Worm (Caenorhabditis elegans) whole organism, L4 larva: Measurements from ENCODE around the gene Y105C5B.9.
A peak's percentile ranks its signal among the peaks of the same experiment; 100 is the strongest.

ENCODE experiments used
- D1046.2 ChIP-seq: fragments of 200-800 bp; sonication (Bioruptor generic); IDR thresholded peaks from 2 replicates; pipeline ENCODE4 v1.3.6; 2022; ENCODE audit warnings: missing genetic modification characterization, missing compliant biosample characterization
- F26F4.8 ChIP-seq: fragments of 200-800 bp; sonication (Bioruptor generic); conservative IDR thresholded peaks from 2 replicates; pipeline ENCODE4 v1.3.6; 2022; ENCODE audit warnings: missing genetic modification characterization, missing compliant biosample characterization
- F37D6.2 ChIP-seq: sonication (generic microtip); optimal IDR thresholded peaks from 2 replicates; lab custom pipeline; 2016; ENCODE audit warnings: mild to moderate bottlenecking, missing genetic modification characterization, missing compliant biosample characterization
- T20F7.1 ChIP-seq: fragments of 200-800 bp; sonication (Bioruptor generic); optimal IDR thresholded peaks from 2 replicates; lab custom pipeline; 2018; ENCODE audit warnings: mild to moderate bottlenecking, missing genetic modification characterization, missing compliant biosample characterization
- Y105C5A.15 ChIP-seq: fragments of 200-800 bp; sonication (Bioruptor generic); IDR thresholded peaks from 2 replicates; pipeline ENCODE4 v1.3.6; 2022; ENCODE audit warnings: missing genetic modification characterization, missing compliant biosample characterization
- aha-1 ChIP-seq: fragments of 150-350 bp; peaks from one replicate; lab custom pipeline; 2014; ENCODE audit warnings: missing biosample characterization, missing genetic modification characterization
- ceh-28 ChIP-seq: fragments of 150-350 bp; optimal IDR thresholded peaks from 2 replicates; lab custom pipeline; 2014; ENCODE audit warnings: missing biosample characterization, missing genetic modification reagents, missing genetic modification characterization
- ces-1 ChIP-seq: fragments of 150-350 bp; sonication (generic microtip); optimal IDR thresholded peaks from 4 replicates; lab custom pipeline; 2014; ENCODE audit warnings: missing biosample characterization, missing genetic modification reagents, missing genetic modification characterization
- daf-19 ChIP-seq: fragments of 200-800 bp; sonication (Bioruptor generic); conservative IDR thresholded peaks from 2 replicates; pipeline ENCODE4 v1.3.6; 2022; ENCODE audit warnings: missing genetic modification characterization, missing compliant biosample characterization
- daf-8 ChIP-seq: fragments of 200-800 bp; sonication (Bioruptor generic); IDR thresholded peaks from 2 replicates; pipeline ENCODE4 v1.3.6; 2022; ENCODE audit warnings: missing genetic modification characterization, missing compliant biosample characterization
- dmd-6 ChIP-seq: fragments of 200-800 bp; sonication (Bioruptor generic); IDR thresholded peaks from 2 replicates; pipeline ENCODE4 v1.3.6; 2022; ENCODE audit warnings: missing genetic modification reagents, missing genetic modification characterization, missing compliant biosample characterization
- duxl-1 ChIP-seq: sonication (generic microtip); optimal IDR thresholded peaks from 2 replicates; lab custom pipeline; 2016; ENCODE audit warnings: mild to moderate bottlenecking, missing genetic modification characterization, moderate library complexity, missing compliant biosample characterization; ENCODE audit not compliant: poor library complexity
- dve-1 ChIP-seq: sonication (generic microtip); optimal IDR thresholded peaks from 2 replicates; lab custom pipeline; 2017; ENCODE audit warnings: antibody characterized with exemption, mild to moderate bottlenecking, missing genetic modification characterization, missing compliant biosample characterization; ENCODE audit not compliant: insufficient read depth
- hif-1 ChIP-seq, 2 experiments: sonication (generic microtip); optimal IDR thresholded peaks; 2 replicates each; lab custom pipeline; 2016 to 2017; ENCODE audit warnings: missing compliant biosample characterization in 2 of 2, missing genetic modification characterization in 2 of 2, missing genetic modification reagents in 2 of 2, missing genotype in 2 of 2, mild to moderate bottlenecking in 1 of 2
- hlh-30 ChIP-seq: sonication (generic microtip); optimal IDR thresholded peaks from 2 replicates; lab custom pipeline; 2017; ENCODE audit warnings: antibody characterized with exemption, mild to moderate bottlenecking, missing genetic modification characterization, missing compliant biosample characterization; ENCODE audit not compliant: insufficient read depth
- lin-1 ChIP-seq: fragments of 200-800 bp; sonication (Bioruptor generic); IDR thresholded peaks from 2 replicates; pipeline ENCODE4 v1.3.6; 2022; ENCODE audit warnings: missing genetic modification reagents, missing genetic modification characterization, missing compliant biosample characterization
- lin-39 ChIP-seq: fragments of 150-350 bp; optimal IDR thresholded peaks from 2 replicates; lab custom pipeline; 2014; ENCODE audit warnings: missing biosample characterization, missing genetic modification reagents, missing genetic modification characterization
- mdl-1 ChIP-seq, 2 experiments: fragments of 150-350 bp in 1 of 2; sonication (generic microtip) in 1 of 2; optimal IDR thresholded peaks; 2 replicates each; lab custom pipeline; 2014 to 2017; ENCODE audit warnings: missing biosample characterization in 2 of 2, missing genetic modification characterization in 2 of 2
- mep-1 ChIP-seq: fragments of 150-350 bp; sonication (generic microtip); optimal IDR thresholded peaks from 3 replicates; lab custom pipeline; 2014; ENCODE audit warnings: missing biosample characterization, missing genetic modification characterization
- mxl-2 ChIP-seq: fragments of 200-800 bp; sonication (Bioruptor generic); conservative IDR thresholded peaks from 2 replicates; pipeline ENCODE4 v1.3.6; 2022; ENCODE audit warnings: missing genetic modification reagents, missing genetic modification characterization, missing compliant biosample characterization
- mxl-3 ChIP-seq: fragments of 200-800 bp; sonication (Bioruptor generic); optimal IDR thresholded peaks from 2 replicates; lab custom pipeline; 2018; ENCODE audit warnings: mild to moderate bottlenecking, missing genetic modification characterization, missing compliant biosample characterization
- nhr-102 ChIP-seq: sonication (generic microtip); optimal IDR thresholded peaks from 2 replicates; lab custom pipeline; 2016; ENCODE audit warnings: mild to moderate bottlenecking, missing genetic modification characterization, moderate library complexity, missing compliant biosample characterization
- nhr-11 ChIP-seq: fragments of 150-350 bp; optimal IDR thresholded peaks from 2 replicates; lab custom pipeline; 2014; ENCODE audit warnings: missing biosample characterization, missing genetic modification characterization
- nhr-111 ChIP-seq: fragments of 200-800 bp; sonication (Bioruptor generic); optimal IDR thresholded peaks from 2 replicates; lab custom pipeline; 2018; ENCODE audit warnings: mild to moderate bottlenecking, missing genetic modification characterization, missing compliant biosample characterization
- nhr-25 ChIP-seq: sonication (generic microtip); optimal IDR thresholded peaks from 2 replicates; lab custom pipeline; 2017; ENCODE audit warnings: missing genetic modification characterization, mild to moderate bottlenecking, missing compliant biosample characterization, antibody characterized with exemption, moderate library complexity, borderline replicate concordance; ENCODE audit not compliant: insufficient read depth
- nhr-28 ChIP-seq: fragments of 150-350 bp; optimal IDR thresholded peaks from 2 replicates; lab custom pipeline; 2014; ENCODE audit warnings: missing biosample characterization, missing genetic modification characterization
- nhr-42 ChIP-seq: fragments of 200-800 bp; sonication (Bioruptor generic); IDR thresholded peaks from 2 replicates; pipeline ENCODE4 v1.3.6; 2022; ENCODE audit warnings: missing genetic modification characterization, missing compliant biosample characterization
- nhr-77 ChIP-seq: fragments of 150-350 bp; optimal IDR thresholded peaks from 2 replicates; lab custom pipeline; 2014; ENCODE audit warnings: missing biosample characterization, missing genetic modification characterization
- php-3 ChIP-seq: fragments of 200-800 bp; sonication (Bioruptor generic); IDR thresholded peaks from 2 replicates; pipeline ENCODE4 v1.3.6; 2022; ENCODE audit warnings: missing genetic modification reagents, missing genetic modification characterization, missing compliant biosample characterization
- pqm-1 ChIP-seq: sonication (generic microtip); optimal IDR thresholded peaks from 2 replicates; lab custom pipeline; 2017; ENCODE audit warnings: missing biosample characterization, missing genetic modification characterization
- sdz-12 ChIP-seq: fragments of 200-800 bp; sonication (Bioruptor generic); optimal IDR thresholded peaks from 2 replicates; lab custom pipeline; 2018; ENCODE audit warnings: mild to moderate bottlenecking, missing genetic modification characterization, missing compliant biosample characterization
- set-16 ChIP-seq: fragments of 200-800 bp; sonication (Bioruptor generic); IDR thresholded peaks from 2 replicates; pipeline ENCODE4 v1.3.6; 2022; ENCODE audit warnings: missing genetic modification reagents, missing genetic modification characterization, missing compliant biosample characterization
- snpc-1.2 ChIP-seq: fragments of 200-800 bp; sonication (Bioruptor generic); IDR thresholded peaks from 2 replicates; pipeline ENCODE4 v1.3.6; 2022; ENCODE audit warnings: missing genetic modification reagents, missing genetic modification characterization, missing compliant biosample characterization
- unc-39 ChIP-seq: sonication (generic microtip); optimal IDR thresholded peaks from 2 replicates; lab custom pipeline; 2017; ENCODE audit warnings: missing biosample characterization, missing genetic modification characterization
- vab-7 ChIP-seq: fragments of 200-800 bp; sonication (Bioruptor generic); IDR thresholded peaks from 2 replicates; pipeline ENCODE4 v1.3.6; 2022; ENCODE audit warnings: missing genetic modification reagents, missing genetic modification characterization, missing compliant biosample characterization
- zip-11 ChIP-seq: fragments of 200-800 bp; sonication (Bioruptor generic); IDR thresholded peaks from 2 replicates; pipeline ENCODE4 v1.3.6; 2022; ENCODE audit warnings: missing genetic modification characterization, missing compliant biosample characterization

Gene Y105C5B.9

ce11 chrIV:15950838-15951581 lies 20.6 kb downstream of the Y105C5B.9 start, which contains the start of gene ifas-3:
Gene ifas-3, minus strand, starts transcription at chrIV:15950888.
- no peak for TF ChIP-seq mxl-2 (GFP tag; lab: Robert Waterston, UW)
- TF ChIP-seq set-16: peak; percentile 57; the same call in 1 of the 2 replicates
- TF ChIP-seq F26F4.8 (GFP tag; lab: Robert Waterston, UW): 0 out of 2 replicates have a peak, but pooled peaks have one; percentile 5
- no peak for TF ChIP-seq php-3 (GFP tag; lab: Robert Waterston, UW)
- no peak for TF ChIP-seq nhr-102 (tag; lab: Kevin White, UChicago)

DNA sequence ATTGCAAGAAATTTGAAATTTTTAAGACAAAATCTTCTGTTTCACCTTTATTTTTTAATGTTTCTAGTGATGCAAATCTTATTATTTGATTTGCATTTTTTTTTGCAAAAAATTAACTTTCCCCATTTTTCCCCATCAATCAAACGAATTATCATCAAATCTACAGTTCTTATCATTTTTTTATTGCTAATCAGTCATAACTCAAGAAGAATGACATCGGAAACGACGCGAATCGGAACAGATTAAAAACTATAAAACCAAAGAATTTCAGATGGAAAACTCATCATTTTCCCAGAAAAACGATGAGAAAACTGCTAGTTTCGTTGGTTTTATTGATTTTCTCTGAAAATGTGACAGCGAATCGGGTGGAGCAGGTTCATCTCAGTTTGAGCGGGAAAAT lies 21.3 kb downstream of the Y105C5B.9 start, which contains the start of gene Y105C5B.15:
Gene Y105C5B.15, plus strand, starts transcription at position 297 of the 400 bp plus-strand sequence.
- TF ChIP-seq vab-7 (GFP tag; lab: Robert Waterston, UW) (no peak), dmd-6 (GFP tag; lab: Robert Waterston, UW) (peak; percentile 76), ces-1 (GFP tag; lab: Kevin White, UChicago) (no peak), nhr-28 (tag; lab: Kevin White, UChicago) (peak; percentile 1), pqm-1 (tag; lab: Kevin White, UChicago) (peak; percentile 57), nhr-77 (tag; lab: Kevin White, UChicago) (no peak), nhr-42 (no peak), zip-11 (GFP tag; lab: Robert Waterston, UW) (no peak), lin-39 (tag; lab: Kevin White, UChicago) (no peak), daf-8 (GFP tag; lab: Robert Waterston, UW) (no peak), nhr-11 (no peak), mxl-3 (GFP tag; lab: Kevin White, UChicago) (no peak), F37D6.2 (tag; lab: Kevin White, UChicago) (no peak), lin-1 (no peak), ceh-28 (no peak), duxl-1 (tag; lab: Kevin White, UChicago) (no peak), nhr-111 (no peak), unc-39 (tag; lab: Kevin White, UChicago) (no peak), Y105C5A.15 (no peak), nhr-25 (tag; lab: Kevin White, UChicago) (no peak)
- TF ChIP-seq, all 104 proteins: peak for 3

- no peak for TF ChIP-seq mdl-1 (tag; optimal IDR thresholded peaks at IDR 0.05; lab: Kevin White, UChicago)
- peak; percentile 92 for TF ChIP-seq snpc-1.2 (GFP tag; lab: Robert Waterston, UW)
These were observed 23.3 kb downstream of the Y105C5B.9 start for ce11 chrIV:15953689-15954088.

DNA sequence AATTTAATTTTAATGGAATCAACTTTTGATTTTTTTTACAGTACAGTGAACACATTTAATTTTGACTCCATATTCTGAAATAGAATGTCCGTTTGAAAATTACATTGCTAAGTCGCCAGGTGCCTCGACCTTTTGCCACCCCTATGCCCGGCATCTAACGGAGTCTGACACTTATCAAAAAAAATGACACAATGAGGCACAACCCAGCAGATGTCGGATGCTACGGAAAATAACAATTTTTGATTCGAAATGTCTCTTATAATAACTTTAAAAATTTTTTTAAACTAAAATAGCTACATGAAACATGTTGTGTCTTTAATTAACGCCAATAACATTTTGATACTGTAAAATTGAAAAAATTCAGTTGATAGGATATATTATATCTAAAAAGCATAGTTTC lies 25.0 kb downstream of the Y105C5B.9 start:
- TF ChIP-seq hif-1 (tag; optimal IDR thresholded peaks at IDR 0.05; lab: Kevin White, UChicago): no peak
- no peak for TF ChIP-seq daf-19
- TF ChIP-seq aha-1: peak; percentile 50
- no peak for TF ChIP-seq D1046.2 (GFP tag; lab: Robert Waterston, UW)
- TF ChIP-seq T20F7.1 (GFP tag; lab: Kevin White, UChicago): no peak
- TF ChIP-seq mep-1: no peak
- no peak for TF ChIP-seq hlh-30 (tag; lab: Kevin White, UChicago)
- no peak for TF ChIP-seq sdz-12
- peak; percentile 44; the same call in 1 of the 2 replicates for TF ChIP-seq snpc-1.2 (GFP tag; lab: Robert Waterston, UW)
- no peak for TF ChIP-seq dve-1 (tag; lab: Kevin White, UChicago)
